Fruit fly (Drosophila melanogaster) whole organism: ENCODE data around the gene CG4408.

Experiments used
- CG8478 ChIP-seq: fragments of >200 bp; optimal IDR thresholded peaks from 2 replicates; lab custom pipeline; 2018; ENCODE audit warnings: inconsistent platforms
- Dll ChIP-seq: fragments of >200 bp; optimal IDR thresholded peaks from 2 replicates; lab custom pipeline; 2017
- EcR ChIP-seq, 2 experiments: fragments of >200 bp; optimal IDR thresholded peaks; 2 replicates each; lab custom pipeline; 2017; ENCODE audit warnings: missing biosample characterization in 2 of 2, missing genetic modification characterization in 2 of 2, missing genetic modification reagents in 2 of 2
- pan ChIP-seq: fragments of >200 bp; optimal IDR thresholded peaks from 2 replicates; lab custom pipeline; 2017
- psq ChIP-seq: fragments of >200 bp; optimal IDR thresholded peaks from 2 replicates; lab custom pipeline; 2017

DNA sequence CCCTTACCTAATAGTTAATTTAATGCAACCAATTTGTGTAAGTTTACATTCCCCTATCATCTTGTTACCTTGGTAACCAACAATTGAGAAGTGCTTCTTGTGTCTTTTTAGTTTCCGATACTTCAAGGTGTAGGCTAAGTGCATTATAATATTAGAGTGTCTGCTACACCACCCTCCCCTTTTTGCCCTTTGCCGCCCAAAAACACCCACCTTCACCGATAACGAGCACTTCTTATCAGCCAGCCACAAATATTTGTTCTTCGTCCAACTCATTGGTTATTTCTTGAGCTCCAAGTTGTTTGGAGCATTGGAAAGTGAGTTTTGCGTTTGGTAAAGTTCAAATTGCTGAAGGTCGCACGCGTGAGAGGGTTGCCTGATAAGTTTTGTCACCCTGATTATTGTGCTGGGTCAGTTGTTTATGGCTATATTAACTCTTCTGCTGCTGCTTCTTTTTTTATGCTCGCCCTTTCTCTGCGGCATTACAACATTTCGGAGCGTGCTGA, 31.5 kb downstream of the CG4408 start:
- TF ChIP-seq psq (lab: Kevin White, UChicago) (no peak), CG8478 (lab: Kevin White, UChicago) (no peak), pan (no peak), Dll (lab: Kevin White, UChicago) (no peak), EcR (GFP tag; optimal IDR thresholded peaks at IDR 0.05; lab: Kevin White, UChicago) (no peak)
